Fruit fly (Drosophila melanogaster) whole organism, embryonic: ENCODE results near the gene Pvf3.

ENCODE experiments used
- Adf1 ChIP-seq: fragments of 200-800 bp; sonication (Bioruptor generic); IDR thresholded peaks from 2 replicates; pipeline ENCODE4 v1.3.6; 2022; ENCODE audit warnings: missing biosample characterization, missing genetic modification characterization
- CG10543 ChIP-seq: fragments of 200-800 bp; sonication (Bioruptor generic); optimal IDR thresholded peaks from 3 replicates; lab custom pipeline; 2017; ENCODE audit warnings: missing biosample characterization, mild to moderate bottlenecking, missing genetic modification characterization, moderate library complexity
- CG12155 ChIP-seq: fragments of 200-800 bp; sonication (Bioruptor generic); optimal IDR thresholded peaks from 3 replicates; lab custom pipeline; 2016; ENCODE audit warnings: missing biosample characterization, missing genetic modification characterization
- CG1647 ChIP-seq: fragments of 200-800 bp; sonication (Bioruptor generic); optimal IDR thresholded peaks from 3 replicates; lab custom pipeline; 2016; ENCODE audit warnings: missing biosample characterization, missing genetic modification characterization
- CG18262 ChIP-seq: fragments of 200-800 bp; optimal IDR thresholded peaks from 3 replicates; lab custom pipeline; 2019; ENCODE audit warnings: missing biosample characterization, mild to moderate bottlenecking, missing genetic modification characterization, moderate library complexity
- CG1832 ChIP-seq: fragments of 200-800 bp; sonication (Bioruptor generic); optimal IDR thresholded peaks from 2 replicates; lab custom pipeline; 2017; ENCODE audit warnings: missing biosample characterization, mild to moderate bottlenecking, missing genetic modification characterization, inconsistent platforms
- CG2120 ChIP-seq: fragments of 200-800 bp; sonication (Bioruptor generic); optimal IDR thresholded peaks from 3 replicates; lab custom pipeline; 2016; ENCODE audit warnings: missing biosample characterization, missing genetic modification characterization
- CG2129 ChIP-seq: fragments of 200-800 bp; sonication (Bioruptor generic); IDR thresholded peaks from 2 replicates; pipeline ENCODE4 v1.3.6; 2022; ENCODE audit warnings: missing biosample characterization, missing genetic modification characterization; ENCODE audit not compliant: partially characterized antibody
- CG2889 ChIP-seq: fragments of 200-800 bp; sonication (Bioruptor generic); IDR thresholded peaks from 3 replicates; pipeline ENCODE4 v1.3.6; 2022; ENCODE audit warnings: missing biosample characterization, missing genetic modification characterization
- CG30403 ChIP-seq: fragments of 200-800 bp; sonication (Bioruptor generic); optimal IDR thresholded peaks from 3 replicates; lab custom pipeline; 2016; ENCODE audit warnings: missing biosample characterization, missing genetic modification characterization
- CG3407 ChIP-seq: fragments of 200-800 bp; sonication (Bioruptor generic); optimal IDR thresholded peaks from 2 replicates; lab custom pipeline; 2018; ENCODE audit warnings: missing biosample characterization, mild to moderate bottlenecking, missing genetic modification characterization
- CG3995 ChIP-seq: fragments of 200-800 bp; sonication (Bioruptor generic); optimal IDR thresholded peaks from 3 replicates; lab custom pipeline; 2016; ENCODE audit warnings: missing biosample characterization, missing genetic modification characterization
- CG4282 ChIP-seq: fragments of 200-800 bp; sonication (Bioruptor generic); optimal IDR thresholded peaks from 2 replicates; lab custom pipeline; 2016; ENCODE audit warnings: missing biosample characterization, missing genetic modification characterization
- CG4360 ChIP-seq: fragments of 200-800 bp; sonication (Bioruptor generic); IDR thresholded peaks from 2 replicates; pipeline ENCODE4 v1.3.6; 2022; ENCODE audit warnings: missing biosample characterization, missing genetic modification characterization
- CG4730 ChIP-seq: fragments of 200-800 bp; sonication (Bioruptor generic); IDR thresholded peaks from 2 replicates; pipeline ENCODE4 v1.3.6; 2022; ENCODE audit warnings: missing biosample characterization, missing genetic modification characterization
- CG6272 ChIP-seq: fragments of 200-800 bp; sonication (Bioruptor generic); IDR thresholded peaks from 2 replicates; pipeline ENCODE4 v1.3.6; 2022; ENCODE audit warnings: missing biosample characterization, missing genetic modification characterization
- CG6654 ChIP-seq: fragments of 200-800 bp; sonication (Bioruptor generic); optimal IDR thresholded peaks from 2 replicates; lab custom pipeline; 2017; ENCODE audit warnings: missing biosample characterization, mild to moderate bottlenecking, missing genetic modification characterization
- CG7745 ChIP-seq: fragments of 200-800 bp; sonication (Bioruptor generic); optimal IDR thresholded peaks from 2 replicates; lab custom pipeline; 2018; ENCODE audit warnings: missing biosample characterization, mild to moderate bottlenecking, missing genetic modification characterization, moderate library complexity
- CG8359 ChIP-seq: fragments of 200-800 bp; sonication (Bioruptor generic); optimal IDR thresholded peaks from 2 replicates; lab custom pipeline; 2017; ENCODE audit warnings: missing biosample characterization, mild to moderate bottlenecking, missing genetic modification characterization, borderline replicate concordance
- CrebB ChIP-seq: fragments of 200-800 bp; sonication (Bioruptor generic); optimal IDR thresholded peaks from 3 replicates; lab custom pipeline; 2018; ENCODE audit warnings: missing biosample characterization, mild to moderate bottlenecking, missing genetic modification characterization
- E2f2 ChIP-seq: fragments of 200-800 bp; sonication (Bioruptor generic); IDR thresholded peaks from 2 replicates; pipeline ENCODE4 v1.3.6; 2022; ENCODE audit warnings: missing biosample characterization, missing genetic modification characterization
- Fer1 ChIP-seq: fragments of 200-800 bp; sonication (Bioruptor generic); optimal IDR thresholded peaks from 2 replicates; lab custom pipeline; 2017; ENCODE audit warnings: missing biosample characterization, mild to moderate bottlenecking, missing genetic modification characterization
- MBD-R2 ChIP-seq: fragments of 200-800 bp; sonication (Bioruptor generic); IDR thresholded peaks from 2 replicates; pipeline ENCODE4 v1.3.6; 2022; ENCODE audit warnings: missing biosample characterization, missing genetic modification characterization
- Myb ChIP-seq: fragments of 200-800 bp; sonication (Bioruptor generic); optimal IDR thresholded peaks from 2 replicates; lab custom pipeline; 2016; ENCODE audit warnings: missing biosample characterization, missing genetic modification characterization
- NK7.1 ChIP-seq: fragments of 200-800 bp; sonication (Bioruptor generic); optimal IDR thresholded peaks from 3 replicates; lab custom pipeline; 2016; ENCODE audit warnings: missing biosample characterization, missing genetic modification characterization
- Ptx1 ChIP-seq: fragments of 200-800 bp; sonication (Bioruptor generic); IDR thresholded peaks from 2 replicates; pipeline ENCODE4 v1.3.6; 2022; ENCODE audit warnings: missing biosample characterization, missing genetic modification characterization
- Sry-β ChIP-seq: fragments of 200-800 bp; sonication (Bioruptor generic); optimal IDR thresholded peaks from 2 replicates; lab custom pipeline; 2018; ENCODE audit warnings: missing biosample characterization, mild to moderate bottlenecking, missing genetic modification characterization, moderate library complexity
- amos ChIP-seq: fragments of 200-800 bp; sonication (Bioruptor generic); IDR thresholded peaks from 2 replicates; pipeline ENCODE4 v1.3.6; 2022; ENCODE audit warnings: missing biosample characterization, missing genetic modification characterization; ENCODE audit not compliant: partially characterized antibody
- crp ChIP-seq, 2 experiments: fragments of 200-800 bp; sonication (Bioruptor generic); optimal IDR thresholded peaks; 2 replicates in 1 of 2; 3 replicates in 1 of 2; lab custom pipeline; 2017; ENCODE audit warnings: missing biosample characterization in 2 of 2, missing genetic modification characterization in 2 of 2, mild to moderate bottlenecking in 1 of 2, moderate library complexity in 1 of 2
- disco-r ChIP-seq: fragments of 200-800 bp; sonication (Bioruptor generic); optimal IDR thresholded peaks from 2 replicates; lab custom pipeline; 2016; ENCODE audit warnings: missing biosample characterization, missing genetic modification characterization
- eve ChIP-seq, 2 experiments: fragments of >200 bp; optimal IDR thresholded peaks; 2 replicates each; lab custom pipeline; 2017; ENCODE audit warnings: missing biosample characterization in 2 of 2, missing genetic modification characterization in 2 of 2
- fd102C ChIP-seq: fragments of 200-800 bp; sonication (Bioruptor generic); optimal IDR thresholded peaks from 2 replicates; lab custom pipeline; 2018; ENCODE audit warnings: missing biosample characterization, mild to moderate bottlenecking, missing genetic modification characterization, moderate library complexity
- ftz-f1 ChIP-seq: fragments of 200-800 bp; sonication (Bioruptor generic); optimal IDR thresholded peaks from 2 replicates; lab custom pipeline; 2016; ENCODE audit warnings: missing biosample characterization, missing genetic modification characterization
- gcm ChIP-seq: fragments of 200-800 bp; sonication (Bioruptor generic); optimal IDR thresholded peaks from 2 replicates; lab custom pipeline; 2019; ENCODE audit warnings: missing biosample characterization, mild to moderate bottlenecking, missing genetic modification characterization, moderate library complexity
- gcm2 ChIP-seq: fragments of 200-800 bp; sonication (Bioruptor generic); optimal IDR thresholded peaks from 2 replicates; lab custom pipeline; 2016; ENCODE audit warnings: missing biosample characterization, missing genetic modification characterization
- hkb ChIP-seq, 2 experiments: fragments of 200-800 bp in 1 of 2; fragments of >200 bp in 1 of 2; sonication (Bioruptor generic) in 1 of 2; IDR thresholded peaks in 1 of 2; optimal IDR thresholded peaks in 1 of 2; 2 replicates each; pipeline versions ENCODE4 v1.3.6 to Lab custom; 2017 to 2022; ENCODE audit warnings: missing biosample characterization in 1 of 2, missing genetic modification characterization in 1 of 2
- insv ChIP-seq, 2 experiments: fragments of 200-800 bp; sonication (Bioruptor generic); optimal IDR thresholded peaks; 3 replicates each; lab custom pipeline; 2016 to 2018; ENCODE audit warnings: missing biosample characterization in 2 of 2, missing genetic modification characterization in 2 of 2
- inv ChIP-seq: fragments of 200-800 bp; sonication (Bioruptor generic); IDR thresholded peaks from 2 replicates; pipeline ENCODE4 v1.3.6; 2022; ENCODE audit warnings: missing biosample characterization, missing genetic modification characterization; ENCODE audit not compliant: partially characterized antibody
- ken ChIP-seq: fragments of 200-800 bp; sonication (Bioruptor generic); IDR thresholded peaks from 3 replicates; pipeline ENCODE4 v1.3.6; 2022; ENCODE audit warnings: missing biosample characterization, missing genetic modification characterization
- klu ChIP-seq: fragments of 200-800 bp; sonication (Bioruptor generic); IDR thresholded peaks from 2 replicates; pipeline ENCODE4 v1.3.6; 2022; ENCODE audit warnings: missing biosample characterization, missing genetic modification characterization
- kni ChIP-seq: fragments of 200-800 bp; sonication (Bioruptor generic); optimal IDR thresholded peaks from 3 replicates; lab custom pipeline; 2017; ENCODE audit warnings: mild to moderate bottlenecking, missing biosample characterization, missing genetic modification reagents, missing genetic modification characterization
- knrl ChIP-seq: fragments of 200-800 bp; sonication (Bioruptor generic); IDR thresholded peaks from 3 replicates; pipeline ENCODE4 v1.3.6; 2022; ENCODE audit warnings: missing biosample characterization, missing genetic modification characterization; ENCODE audit not compliant: partially characterized antibody
- lmd ChIP-seq: fragments of 200-800 bp; sonication (Bioruptor generic); IDR thresholded peaks from 2 replicates; pipeline ENCODE4 v1.3.6; 2022; ENCODE audit warnings: missing biosample characterization, missing genetic modification characterization
- mam ChIP-seq: fragments of 200-800 bp; sonication (Bioruptor generic); optimal IDR thresholded peaks from 3 replicates; lab custom pipeline; 2016; ENCODE audit warnings: missing biosample characterization, missing genetic modification characterization
- ranshi ChIP-seq: fragments of 200-800 bp; sonication (Bioruptor generic); IDR thresholded peaks from 2 replicates; pipeline ENCODE4 v1.3.6; 2022; ENCODE audit warnings: missing biosample characterization, missing genetic modification characterization
- sqz ChIP-seq: fragments of 200-800 bp; sonication (Bioruptor generic); optimal IDR thresholded peaks from 3 replicates; lab custom pipeline; 2018; ENCODE audit warnings: missing biosample characterization, mild to moderate bottlenecking, missing genetic modification characterization
- tin ChIP-seq: fragments of 200-800 bp; sonication (Bioruptor generic); optimal IDR thresholded peaks from 3 replicates; lab custom pipeline; 2016; ENCODE audit warnings: missing biosample characterization, missing genetic modification characterization
- tll ChIP-seq, 2 experiments: fragments of 200-800 bp in 1 of 2; fragments of >200 bp in 1 of 2; sonication (Bioruptor generic) in 1 of 2; optimal IDR thresholded peaks; 2 replicates each; lab custom pipeline; 2017 to 2019; ENCODE audit warnings: missing biosample characterization in 2 of 2, missing genetic modification characterization in 2 of 2, mild to moderate bottlenecking in 1 of 2, moderate library complexity in 1 of 2
- toy ChIP-seq: fragments of 200-800 bp; sonication (Bioruptor generic); IDR thresholded peaks from 2 replicates; pipeline ENCODE4 v1.3.6; 2022; ENCODE audit warnings: missing biosample characterization, missing genetic modification characterization

Gene Pvf3

DNA sequence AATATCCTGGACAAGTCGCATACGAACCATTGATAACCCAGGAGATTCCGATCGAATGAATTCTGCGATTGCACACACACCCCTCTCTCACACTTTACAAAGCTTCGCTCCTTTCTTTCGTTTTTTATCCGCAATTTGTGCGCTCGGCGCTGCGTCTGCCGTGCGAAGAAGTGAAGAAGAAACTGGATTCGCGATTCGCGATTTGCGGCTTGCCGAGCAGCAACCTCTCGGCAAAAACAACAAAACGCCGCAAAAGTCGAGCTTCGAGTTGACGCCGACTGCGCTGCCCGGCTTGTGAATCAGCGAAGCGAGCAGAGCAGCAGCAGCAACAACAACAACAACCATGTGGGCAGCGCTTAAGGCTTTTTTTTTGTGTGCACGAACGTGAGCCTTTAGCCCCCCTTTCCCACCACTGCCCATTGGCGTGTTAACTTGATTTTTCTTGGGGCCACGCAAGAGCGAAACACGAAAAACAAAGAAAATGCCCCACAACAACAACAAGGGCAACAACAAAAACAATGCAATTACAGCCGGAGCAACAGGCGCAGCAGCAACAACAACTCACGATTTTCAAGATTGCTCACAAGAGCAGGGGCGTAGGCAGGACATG, 30.5 kb upstream of the Pvf3 start:
- TF ChIP-seq amos (GFP tag; lab: Robert Waterston, UW), result 0 out of 2 replicates have a peak, but pooled peaks have one; percentile 4
- TF ChIP-seq CG3407 (GFP tag; lab: Kevin White, UChicago), result no peak
- no peak for TF ChIP-seq CG6654
- TF ChIP-seq lmd, result no peak
- no peak for TF ChIP-seq klu (GFP tag; lab: Robert Waterston, UW)
- no peak for TF ChIP-seq fd102C
- TF ChIP-seq insv (GFP tag; optimal IDR thresholded peaks at IDR 0.05; lab: Kevin White, UChicago), result peak in 1 of 2 experiments; percentile 31
- TF ChIP-seq CG4360 (GFP tag; lab: Robert Waterston, UW), result peak; percentile 95
- no peak for TF ChIP-seq CG1832 (GFP tag; lab: Kevin White, UChicago)
- TF ChIP-seq eve (GFP tag; optimal IDR thresholded peaks at IDR 0.05; lab: Kevin White, UChicago), result peak in 1 of 2 experiments; percentile 51
- TF ChIP-seq Adf1 (GFP tag; lab: Robert Waterston, UW), result peak; percentile 49
- peak; percentile 15 for TF ChIP-seq hkb (optimal IDR thresholded peaks at IDR 0.05; lab: Kevin White, UChicago)
- TF ChIP-seq hkb (GFP tag; IDR thresholded peaks at IDR 0.05; lab: Robert Waterston, UW), result no peak
- TF ChIP-seq tll (GFP tag; optimal IDR thresholded peaks at IDR 0.05; lab: Kevin White, UChicago), result peak in 1 of 2 experiments; percentile 41
- 0 out of 3 replicates have a peak, but pooled peaks have one; percentile 31 for TF ChIP-seq knrl
- TF ChIP-seq NK7.1 (GFP tag; lab: Kevin White, UChicago), result no peak
- no peak for TF ChIP-seq Ptx1 (GFP tag; lab: Robert Waterston, UW)

DNA sequence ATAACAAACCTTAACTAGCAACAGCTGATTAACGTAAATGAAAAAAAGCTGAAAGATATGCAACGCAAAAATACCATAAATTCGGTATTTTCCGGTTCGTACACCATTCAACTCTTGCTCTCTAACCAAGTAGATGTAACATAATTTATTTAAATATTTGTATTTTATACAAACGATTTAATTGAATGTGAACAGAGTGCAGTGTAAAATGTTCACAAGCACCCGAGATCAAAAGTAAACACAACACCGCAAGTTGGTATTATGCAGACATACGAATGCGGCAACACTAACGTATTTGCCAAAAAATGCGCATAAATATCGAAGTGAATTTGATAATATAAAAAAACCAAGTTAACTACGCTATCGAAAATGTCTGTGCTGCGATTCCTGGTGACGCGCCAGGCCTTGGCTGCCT, 24.5 kb upstream of the Pvf3 start, which contains the start of gene MICU1:
Gene MICU1, plus strand, starts transcription at position 257 of the 415 bp plus-strand sequence.
- no peak for TF ChIP-seq kni (GFP tag; lab: Kevin White, UChicago)
- no peak for TF ChIP-seq CG3995 (GFP tag; lab: Kevin White, UChicago)
- TF ChIP-seq Fer1 (GFP tag; lab: Kevin White, UChicago), result peak; percentile 4
- TF ChIP-seq CG8359 (GFP tag; lab: Kevin White, UChicago), result no peak
- peak in 1 of 2 experiments; percentile 32 for TF ChIP-seq eve (GFP tag; optimal IDR thresholded peaks at IDR 0.05; lab: Kevin White, UChicago)
- no peak for TF ChIP-seq CG18262 (tag; lab: Kevin White, UChicago)
- no peak for TF ChIP-seq disco-r (GFP tag; lab: Kevin White, UChicago)
- no peak for TF ChIP-seq CG2129 (GFP tag; lab: Robert Waterston, UW)
- TF ChIP-seq CG2889, result no peak
- TF ChIP-seq crp (GFP tag; optimal IDR thresholded peaks at IDR 0.05; lab: Kevin White, UChicago), result peak; percentile 75 to 96
- no peak for TF ChIP-seq mam (GFP tag; lab: Kevin White, UChicago)
- TF ChIP-seq CG4282, result no peak
- no peak for TF ChIP-seq gcm2 (GFP tag; lab: Kevin White, UChicago)
- TF ChIP-seq MBD-R2, result peak; percentile 85
- no peak for TF ChIP-seq ranshi (GFP tag; lab: Robert Waterston, UW)
- TF ChIP-seq toy, result no peak
- peak; percentile 43 for TF ChIP-seq sqz (GFP tag; lab: Kevin White, UChicago)
- TF ChIP-seq CG6272, result no peak
- TF ChIP-seq ftz-f1 (GFP tag; lab: Kevin White, UChicago), result no peak
- TF ChIP-seq CG2120, result no peak
- peak; percentile 7 for TF ChIP-seq Myb (GFP tag; lab: Kevin White, UChicago)
- TF ChIP-seq ken (GFP tag; lab: Robert Waterston, UW), result no peak
- no peak for TF ChIP-seq CG4730 (GFP tag; lab: Robert Waterston, UW)
- no peak for TF ChIP-seq inv (GFP tag; lab: Robert Waterston, UW)
- TF ChIP-seq CG1647 (GFP tag; lab: Kevin White, UChicago), result no peak
- no peak for TF ChIP-seq CG10543 (GFP tag; lab: Kevin White, UChicago)
- peak; percentile 17; the same call in 1 of the 2 replicates for TF ChIP-seq E2f2 (GFP tag; lab: Robert Waterston, UW)
- TF ChIP-seq tin (GFP tag; lab: Kevin White, UChicago), result no peak
- no peak for TF ChIP-seq CG7745 (tag; lab: Kevin White, UChicago)
- TF ChIP-seq CrebB, result no peak
- TF ChIP-seq gcm (GFP tag; lab: Kevin White, UChicago), result no peak
- no peak for TF ChIP-seq Sry-β
- no peak for TF ChIP-seq CG12155 (GFP tag; lab: Kevin White, UChicago)
- TF ChIP-seq CG30403, result no peak
